Worm (Caenorhabditis elegans) whole organism, late embryonic: ENCODE data around the gene R09H10.1.

Source experiments
- F13H6.1 ChIP-seq: sonication (generic microtip); optimal IDR thresholded peaks from 2 replicates; lab custom pipeline; 2016; ENCODE audit warnings: missing genetic modification characterization, missing compliant biosample characterization
- K02D7.2 ChIP-seq: sonication (generic microtip); optimal IDR thresholded peaks from 2 replicates; lab custom pipeline; 2017; ENCODE audit warnings: mild to moderate bottlenecking, missing genetic modification characterization, missing compliant biosample characterization
- K09A11.1 ChIP-seq: sonication (generic microtip); optimal IDR thresholded peaks from 2 replicates; lab custom pipeline; 2017; ENCODE audit warnings: antibody characterized with exemption, mild to moderate bottlenecking, missing genetic modification characterization, missing compliant biosample characterization; ENCODE audit not compliant: insufficient read depth
- T23F11.4 ChIP-seq: fragments of 200-800 bp; sonication (Bioruptor generic); optimal IDR thresholded peaks from 2 replicates; lab custom pipeline; 2018; ENCODE audit warnings: mild to moderate bottlenecking, missing genetic modification characterization, missing compliant biosample characterization
- ama-1 ChIP-seq: fragments of 150-350 bp; optimal IDR thresholded peaks from 2 replicates; lab custom pipeline; 2014
- ceh-14 ChIP-seq: sonication (generic microtip); optimal IDR thresholded peaks from 2 replicates; lab custom pipeline; 2016; ENCODE audit warnings: missing genotype, missing genetic modification characterization, missing compliant biosample characterization
- ceh-2 ChIP-seq: sonication (generic microtip); optimal IDR thresholded peaks from 2 replicates; lab custom pipeline; 2016; ENCODE audit warnings: missing genotype, missing genetic modification characterization, missing compliant biosample characterization
- ceh-24 ChIP-seq: sonication (generic microtip); optimal IDR thresholded peaks from 2 replicates; lab custom pipeline; 2016; ENCODE audit warnings: mild to moderate bottlenecking, missing genetic modification characterization, missing compliant biosample characterization
- ceh-30 ChIP-seq: fragments of 150-350 bp; optimal IDR thresholded peaks from 2 replicates; lab custom pipeline; 2014; ENCODE audit warnings: missing biosample characterization, missing genetic modification characterization
- ceh-34 ChIP-seq: sonication (generic microtip); optimal IDR thresholded peaks from 2 replicates; lab custom pipeline; 2016; ENCODE audit warnings: mild to moderate bottlenecking, missing genetic modification characterization, missing compliant biosample characterization
- ceh-48 ChIP-seq: sonication (generic microtip); optimal IDR thresholded peaks from 2 replicates; lab custom pipeline; 2016; ENCODE audit warnings: missing genetic modification characterization, inconsistent platforms, missing compliant biosample characterization
- ceh-6 ChIP-seq: fragments of 200-800 bp; sonication (Bioruptor generic); optimal IDR thresholded peaks from 2 replicates; lab custom pipeline; 2018; ENCODE audit warnings: mild to moderate bottlenecking, missing genetic modification characterization, missing compliant biosample characterization
- ceh-9 ChIP-seq: sonication (generic microtip); optimal IDR thresholded peaks from 2 replicates; lab custom pipeline; 2016; ENCODE audit warnings: mild to moderate bottlenecking, missing genetic modification characterization, inconsistent platforms, missing compliant biosample characterization
- che-1 ChIP-seq: sonication (generic microtip); optimal IDR thresholded peaks from 2 replicates; lab custom pipeline; 2016; ENCODE audit warnings: mild to moderate bottlenecking, missing genetic modification characterization, missing compliant biosample characterization
- dve-1 ChIP-seq: sonication (generic microtip); optimal IDR thresholded peaks from 2 replicates; lab custom pipeline; 2017; ENCODE audit warnings: antibody characterized with exemption, mild to moderate bottlenecking, missing genetic modification characterization, missing compliant biosample characterization
- elt-2 ChIP-seq: sonication (generic microtip); optimal IDR thresholded peaks from 2 replicates; lab custom pipeline; 2016; ENCODE audit warnings: missing genetic modification reagents, missing genetic modification characterization, missing compliant biosample characterization
- ets-4 ChIP-seq: sonication (generic microtip); optimal IDR thresholded peaks from 2 replicates; lab custom pipeline; 2016; ENCODE audit warnings: missing genetic modification characterization, missing compliant biosample characterization
- fax-1 ChIP-seq: sonication (generic microtip); optimal IDR thresholded peaks from 2 replicates; lab custom pipeline; 2016; ENCODE audit warnings: missing genotype, missing genetic modification characterization, missing compliant biosample characterization
- fkh-10 ChIP-seq: fragments of 150-350 bp; optimal IDR thresholded peaks from 2 replicates; lab custom pipeline; 2014; ENCODE audit warnings: missing biosample characterization, missing genetic modification reagents, missing genetic modification characterization
- fkh-6 ChIP-seq: sonication (generic microtip); optimal IDR thresholded peaks from 2 replicates; lab custom pipeline; 2016; ENCODE audit warnings: missing genetic modification characterization, missing compliant biosample characterization
- gmeb-2 ChIP-seq: sonication (generic microtip); optimal IDR thresholded peaks from 2 replicates; lab custom pipeline; 2016; ENCODE audit warnings: missing genetic modification characterization, inconsistent platforms, missing compliant biosample characterization
- hlh-13 ChIP-seq: fragments of 200-800 bp; sonication (Bioruptor generic); optimal IDR thresholded peaks from 2 replicates; lab custom pipeline; 2018; ENCODE audit warnings: mild to moderate bottlenecking, missing genetic modification characterization, missing compliant biosample characterization
- hlh-15 ChIP-seq: sonication (generic microtip); optimal IDR thresholded peaks from 2 replicates; lab custom pipeline; 2016; ENCODE audit warnings: missing genetic modification characterization, missing compliant biosample characterization
- lim-6 ChIP-seq: sonication (generic microtip); optimal IDR thresholded peaks from 2 replicates; lab custom pipeline; 2016; ENCODE audit warnings: missing genetic modification characterization, missing compliant biosample characterization
- lin-11 ChIP-seq: fragments of 200-800 bp; sonication (Bioruptor generic); optimal IDR thresholded peaks from 2 replicates; lab custom pipeline; 2018; ENCODE audit warnings: mild to moderate bottlenecking, missing genetic modification characterization, missing compliant biosample characterization
- madf-2 ChIP-seq: sonication (generic microtip); optimal IDR thresholded peaks from 2 replicates; lab custom pipeline; 2017; ENCODE audit warnings: missing genetic modification characterization, missing compliant biosample characterization
- mec-3 ChIP-seq: sonication (generic microtip); optimal IDR thresholded peaks from 2 replicates; lab custom pipeline; 2016; ENCODE audit warnings: borderline replicate concordance, missing genetic modification characterization, missing compliant biosample characterization
- nfya-1 ChIP-seq: sonication (generic microtip); optimal IDR thresholded peaks from 2 replicates; lab custom pipeline; 2017; ENCODE audit warnings: missing genetic modification characterization, mild to moderate bottlenecking, missing compliant biosample characterization, antibody characterized with exemption, moderate library complexity
- nhr-232 ChIP-seq: sonication (generic microtip); optimal IDR thresholded peaks from 2 replicates; lab custom pipeline; 2016; ENCODE audit warnings: missing genetic modification characterization, missing compliant biosample characterization
- pag-3 ChIP-seq: sonication (generic microtip); optimal IDR thresholded peaks from 2 replicates; lab custom pipeline; 2016; ENCODE audit warnings: missing compliant biosample characterization, missing genetic modification characterization, borderline replicate concordance
- pat-9 ChIP-seq: fragments of 200-800 bp; sonication (Bioruptor generic); optimal IDR thresholded peaks from 2 replicates; lab custom pipeline; 2018; ENCODE audit warnings: mild to moderate bottlenecking, missing genetic modification characterization, moderate library complexity, missing compliant biosample characterization
- ref-2 ChIP-seq: sonication (generic microtip); optimal IDR thresholded peaks from 2 replicates; lab custom pipeline; 2016; ENCODE audit warnings: missing genetic modification characterization, missing compliant biosample characterization
- sox-2 ChIP-seq: fragments of 200-800 bp; sonication (Bioruptor generic); IDR thresholded peaks from 2 replicates; pipeline ENCODE4 v1.3.6; 2022; ENCODE audit warnings: missing genetic modification reagents, missing genetic modification characterization, missing compliant biosample characterization
- sox-4 ChIP-seq: sonication (generic microtip); optimal IDR thresholded peaks from 2 replicates; lab custom pipeline; 2017; ENCODE audit warnings: mild to moderate bottlenecking, missing genetic modification characterization, inconsistent platforms, missing compliant biosample characterization
- tbx-2 ChIP-seq: sonication (generic microtip); optimal IDR thresholded peaks from 2 replicates; lab custom pipeline; 2016; ENCODE audit warnings: missing genetic modification characterization, missing compliant biosample characterization
- tbx-7 ChIP-seq: sonication (generic microtip); optimal IDR thresholded peaks from 2 replicates; lab custom pipeline; 2016; ENCODE audit warnings: missing genotype, missing genetic modification characterization, missing compliant biosample characterization
- ttx-3 ChIP-seq: sonication (generic microtip); optimal IDR thresholded peaks from 2 replicates; lab custom pipeline; 2016; ENCODE audit warnings: missing genetic modification reagents, missing genetic modification characterization, missing compliant biosample characterization
- unc-42 ChIP-seq: sonication (generic microtip); optimal IDR thresholded peaks from 2 replicates; lab custom pipeline; 2016; ENCODE audit warnings: missing genotype, missing genetic modification characterization, missing compliant biosample characterization
- unc-86 ChIP-seq: sonication (generic microtip); optimal IDR thresholded peaks from 2 replicates; lab custom pipeline; 2016; ENCODE audit warnings: missing genetic modification characterization, missing compliant biosample characterization

R09H10.1 gene

DNA sequence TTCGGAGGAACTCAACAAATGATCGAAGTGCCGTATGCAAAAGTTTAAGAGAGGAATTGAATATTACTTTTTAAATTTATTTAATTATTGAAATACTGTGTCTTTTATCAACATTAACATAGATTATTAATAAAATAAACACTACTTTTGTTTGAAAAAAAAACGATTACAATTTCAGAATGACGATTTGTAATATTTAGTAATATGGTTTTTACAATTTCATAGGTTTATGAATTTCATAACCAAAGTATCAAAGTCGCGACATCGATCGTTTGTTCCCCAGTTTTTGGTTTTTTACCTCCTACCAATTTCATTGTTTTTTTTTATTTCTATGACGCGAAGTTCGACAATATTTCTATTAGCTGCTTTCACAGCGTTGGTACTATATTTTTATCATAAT, at the start of gene R09H10.1:
TSS of gene R09H10.1 (plus strand) at position 301 of the 400 bp plus-strand sequence.
- no peak for TF ChIP-seq sox-2 (GFP tag; lab: Robert Waterston, UW)
- TF ChIP-seq pat-9 (tag; lab: Kevin White, UChicago): no peak
- no peak for TF ChIP-seq fkh-10 (GFP tag; lab: Kevin White, UChicago)
- no peak for TF ChIP-seq mec-3
- no peak for TF ChIP-seq ets-4
- no peak for TF ChIP-seq unc-42 (tag; lab: Kevin White, UChicago)
- no peak for TF ChIP-seq hlh-15 (tag; lab: Kevin White, UChicago)
- no peak for TF ChIP-seq K09A11.1 (tag; lab: Kevin White, UChicago)
- TF ChIP-seq ttx-3 (tag; lab: Kevin White, UChicago): no peak
- no peak for TF ChIP-seq K02D7.2 (tag; lab: Kevin White, UChicago)

DNA sequence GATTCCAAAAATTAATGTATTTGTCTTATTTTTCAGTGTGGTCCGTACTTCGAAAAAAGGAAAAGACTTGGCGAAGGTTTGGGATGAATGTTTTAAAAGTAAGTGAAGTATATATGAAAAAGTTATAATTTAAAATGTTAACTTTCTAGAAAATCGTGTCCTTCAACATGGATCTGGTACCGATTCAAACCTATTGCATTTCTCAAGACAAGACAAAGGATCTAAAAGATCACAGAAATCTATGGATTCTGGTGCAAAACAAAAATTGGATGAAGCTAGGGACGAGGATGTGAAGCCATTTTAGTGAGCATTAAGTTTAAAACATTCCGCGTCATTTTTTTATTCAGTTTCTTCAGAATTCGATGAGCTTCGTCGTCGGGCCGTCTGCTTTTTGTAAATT, 45.1 kb upstream of the R09H10.1 start, which contains the start of gene zim-2:
TSS of gene zim-2 (plus strand) at position 301 of the 400 bp plus-strand sequence.
- no peak for TF ChIP-seq ceh-24 (tag; lab: Kevin White, UChicago)
- no peak for TF ChIP-seq gmeb-2 (tag; lab: Kevin White, UChicago)
- TF ChIP-seq K02D7.2 (tag; lab: Kevin White, UChicago): no peak
- no peak for TF ChIP-seq lim-6 (tag; lab: Kevin White, UChicago)
- no peak for TF ChIP-seq ets-4
- TF ChIP-seq fkh-6: no peak
- TF ChIP-seq unc-86 (tag; lab: Kevin White, UChicago): no peak
- TF ChIP-seq ceh-48 (tag; lab: Kevin White, UChicago): no peak
- TF ChIP-seq lin-11 (tag; lab: Kevin White, UChicago): no peak
- TF ChIP-seq fkh-10 (GFP tag; lab: Kevin White, UChicago): no peak
- TF ChIP-seq hlh-13: no peak
- no peak for TF ChIP-seq ceh-9 (tag; lab: Kevin White, UChicago)
- no peak for TF ChIP-seq K09A11.1 (tag; lab: Kevin White, UChicago)
- TF ChIP-seq ceh-6 (GFP tag; lab: Kevin White, UChicago): no peak
- TF ChIP-seq ceh-30 (tag; lab: Kevin White, UChicago): no peak
- no peak for TF ChIP-seq tbx-2 (tag; lab: Kevin White, UChicago)
- no peak for TF ChIP-seq madf-2 (tag; lab: Kevin White, UChicago)
- no peak for TF ChIP-seq pat-9 (tag; lab: Kevin White, UChicago)
- TF ChIP-seq F13H6.1: no peak

DNA sequence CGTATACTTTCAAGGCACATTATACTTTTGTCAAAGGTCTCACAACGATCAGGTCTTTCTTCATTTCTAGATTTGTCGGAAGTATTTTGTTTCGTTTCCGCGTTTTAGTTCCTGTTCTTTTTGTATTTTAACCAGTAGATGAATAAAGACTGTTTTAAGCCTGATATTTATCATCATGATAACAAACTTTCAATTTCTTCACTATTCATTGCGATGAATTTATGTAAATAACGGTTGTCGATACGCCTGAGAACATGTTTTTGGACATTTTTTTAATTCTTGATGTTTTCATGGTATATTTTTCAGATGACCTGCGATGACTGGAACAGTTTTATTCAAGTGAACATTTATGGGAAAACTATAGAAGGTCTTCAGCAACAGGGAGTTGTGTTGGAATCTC, 41.7 kb upstream of the R09H10.1 start, which contains the start of gene zim-3:
TSS of gene zim-3 (plus strand) at position 301 of the 400 bp plus-strand sequence.
- no peak for TF ChIP-seq ref-2
- TF ChIP-seq pag-3 (tag; lab: Kevin White, UChicago): no peak
- no peak for TF ChIP-seq nhr-232 (tag; lab: Kevin White, UChicago)
- no peak for TF ChIP-seq pat-9 (tag; lab: Kevin White, UChicago)
- no peak for TF ChIP-seq unc-42 (tag; lab: Kevin White, UChicago)
- no peak for TF ChIP-seq dve-1 (tag; lab: Kevin White, UChicago)
- no peak for TF ChIP-seq ceh-48 (tag; lab: Kevin White, UChicago)
- no peak for TF ChIP-seq ceh-14
- TF ChIP-seq lin-11 (tag; lab: Kevin White, UChicago): no peak
- TF ChIP-seq ceh-34: no peak
- TF ChIP-seq T23F11.4 (GFP tag; lab: Kevin White, UChicago): no peak
- TF ChIP-seq mec-3: no peak
- TF ChIP-seq ama-1: no peak

DNA sequence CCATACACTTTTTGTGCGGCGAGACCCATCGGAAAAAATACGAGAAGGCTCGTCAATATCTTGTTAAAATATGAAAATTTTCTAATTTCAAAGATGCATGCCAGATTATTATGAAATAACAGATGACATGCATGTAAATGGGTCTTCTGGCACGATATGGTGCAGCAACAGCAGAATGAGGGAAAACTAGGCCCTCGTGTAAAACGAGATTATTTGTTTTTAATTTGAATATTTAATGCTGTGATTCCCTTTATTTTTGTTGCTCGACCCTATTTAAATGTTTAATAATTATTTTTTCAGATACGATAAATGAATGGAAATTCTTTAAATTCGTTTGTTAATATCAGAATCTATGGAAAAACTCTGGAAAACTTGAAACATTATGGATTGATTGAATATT, 38.5 kb upstream of the R09H10.1 start, which contains the start of gene him-8:
TSS of gene him-8 (plus strand) at position 301 of the 400 bp plus-strand sequence.
- no peak for TF ChIP-seq ama-1
- no peak for TF ChIP-seq lin-11 (tag; lab: Kevin White, UChicago)
- TF ChIP-seq nfya-1 (tag; lab: Kevin White, UChicago): no peak
- no peak for TF ChIP-seq fax-1 (tag; lab: Kevin White, UChicago)
- no peak for TF ChIP-seq elt-2
- no peak for TF ChIP-seq madf-2 (tag; lab: Kevin White, UChicago)
- no peak for TF ChIP-seq dve-1 (tag; lab: Kevin White, UChicago)
- no peak for TF ChIP-seq che-1 (tag; lab: Kevin White, UChicago)
- TF ChIP-seq sox-4 (tag; lab: Kevin White, UChicago): no peak
- no peak for TF ChIP-seq ceh-9 (tag; lab: Kevin White, UChicago)
- TF ChIP-seq tbx-7 (tag; lab: Kevin White, UChicago): no peak
- TF ChIP-seq ceh-2 (tag; lab: Kevin White, UChicago): no peak
- no peak for TF ChIP-seq K09A11.1 (tag; lab: Kevin White, UChicago)
- TF ChIP-seq pag-3 (tag; lab: Kevin White, UChicago): no peak
- TF ChIP-seq hlh-13: no peak
- no peak for TF ChIP-seq fkh-10 (GFP tag; lab: Kevin White, UChicago)
